Worm (Caenorhabditis elegans) whole organism, L4/young adult: ENCODE measurements around the gene C23G10.11.

Source experiments
- W03F9.2 ChIP-seq: fragments of 150-350 bp; optimal IDR thresholded peaks from 2 replicates; lab custom pipeline; 2014; ENCODE audit warnings: missing biosample characterization, missing genetic modification characterization
- dao-5 ChIP-seq: sonication (generic microtip); optimal IDR thresholded peaks from 2 replicates; lab custom pipeline; 2016; ENCODE audit warnings: missing genotype, missing genetic modification characterization, moderate library complexity, missing compliant biosample characterization
- him-1 ChIP-seq: sonication (generic microtip); optimal IDR thresholded peaks from 2 replicates; lab custom pipeline; 2016; ENCODE audit warnings: missing genotype, missing genetic modification reagents, missing genetic modification characterization, missing compliant biosample characterization

ce11 chrIII:6180294-6180693 is 35.1 kb downstream of the C23G10.11 start:
- TF ChIP-seq him-1 (tag; lab: Kevin White, UChicago): no peak
- no peak for TF ChIP-seq dao-5 (tag; lab: Kevin White, UChicago)
- no peak for TF ChIP-seq W03F9.2
